Worm (Caenorhabditis elegans) whole organism, L3 larva: ENCODE data around the gene mrpl-41.
"Not testable (repeated sequence)": the region's sequence is repeated elsewhere in the genome, so short reads cannot be mapped to it uniquely, and the experiment has no call there.

ENCODE experiments used
- ceh-9 ChIP-seq: sonication (generic microtip); optimal IDR thresholded peaks from 2 replicates; lab custom pipeline; 2018; ENCODE audit warnings: missing biosample characterization, missing genetic modification characterization
- fkh-10 ChIP-seq: sonication (generic microtip); optimal IDR thresholded peaks from 2 replicates; lab custom pipeline; 2017; ENCODE audit warnings: missing biosample characterization, missing genetic modification reagents, missing genetic modification characterization
- jun-1 ChIP-seq: fragments of 150-350 bp; optimal IDR thresholded peaks from 2 replicates; lab custom pipeline; 2014; ENCODE audit warnings: missing biosample characterization, missing genetic modification reagents, missing genetic modification characterization
- lin-39 ChIP-seq: fragments of 150-350 bp; optimal IDR thresholded peaks from 2 replicates; lab custom pipeline; 2018; ENCODE audit warnings: missing biosample characterization, missing genetic modification reagents, missing genetic modification characterization
- mml-1 ChIP-seq: fragments of 150-350 bp; sonication (generic microtip); optimal IDR thresholded peaks from 3 replicates; lab custom pipeline; 2014; ENCODE audit warnings: missing biosample characterization, missing genetic modification characterization
- nfya-1 ChIP-seq: sonication (generic microtip); optimal IDR thresholded peaks from 2 replicates; lab custom pipeline; 2017; ENCODE audit warnings: missing genetic modification characterization, mild to moderate bottlenecking, missing compliant biosample characterization, antibody characterized with exemption, moderate library complexity; ENCODE audit not compliant: insufficient read depth
- nhr-11 ChIP-seq: fragments of 150-350 bp; optimal IDR thresholded peaks from 2 replicates; lab custom pipeline; 2014; ENCODE audit warnings: missing biosample characterization, missing genetic modification characterization
- nhr-76 ChIP-seq: fragments of 150-350 bp; sonication (generic microtip); optimal IDR thresholded peaks from 5 replicates; lab custom pipeline; 2014; ENCODE audit warnings: missing biosample characterization, missing genetic modification characterization
- nhr-77 ChIP-seq: fragments of 150-350 bp; optimal IDR thresholded peaks from 2 replicates; lab custom pipeline; 2014; ENCODE audit warnings: missing biosample characterization, missing genetic modification characterization
- pha-4 ChIP-seq: fragments of 150-350 bp; optimal IDR thresholded peaks from 2 replicates; lab custom pipeline; 2014; ENCODE audit warnings: missing biosample characterization, missing genetic modification reagents, missing genetic modification characterization
- pqm-1 ChIP-seq: fragments of 150-350 bp; optimal IDR thresholded peaks from 2 replicates; lab custom pipeline; 2017; ENCODE audit warnings: missing biosample characterization, missing genetic modification characterization, inconsistent platforms
- skn-1 ChIP-seq: fragments of 150-350 bp; optimal IDR thresholded peaks from 2 replicates; lab custom pipeline; 2014; ENCODE audit warnings: missing biosample characterization, missing genetic modification characterization
- unc-62 ChIP-seq: fragments of 150-350 bp; sonication (generic microtip); optimal IDR thresholded peaks from 4 replicates; lab custom pipeline; 2014; ENCODE audit warnings: missing biosample characterization, missing genetic modification reagents, missing genetic modification characterization

DNA sequence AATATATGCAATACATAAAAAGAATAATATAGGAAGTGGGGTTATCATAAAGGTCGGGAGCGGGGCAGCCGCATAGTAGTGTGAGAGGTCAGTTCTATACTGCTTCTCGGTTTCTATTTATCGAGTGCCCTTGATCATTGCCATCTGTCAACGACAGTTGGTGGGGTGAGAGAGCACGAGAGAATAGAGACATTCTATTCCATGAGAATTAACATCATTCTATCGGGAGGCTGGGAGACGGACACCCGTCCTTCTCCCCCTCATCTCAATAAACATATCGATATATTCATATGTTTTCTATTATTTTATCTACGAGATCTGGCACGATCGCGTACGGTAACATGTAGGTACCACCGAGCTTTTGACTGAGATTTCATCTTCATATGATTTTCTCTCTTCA is 23.4 kb downstream of the mrpl-41 start, which contains the start of gene mps-2:
- TF ChIP-seq ceh-9 (tag; lab: Kevin White, UChicago); skn-1; fkh-10 (GFP tag; lab: Kevin White, UChicago); pha-4 (tag; lab: Kevin White, UChicago); nhr-76 (tag; lab: Kevin White, UChicago); mml-1 (tag; lab: Kevin White, UChicago); nhr-77 (tag; lab: Kevin White, UChicago); jun-1 (tag; lab: Kevin White, UChicago); unc-62 (GFP tag; lab: Kevin White, UChicago); pqm-1 (tag; lab: Kevin White, UChicago); lin-39; nfya-1 (tag; lab: Kevin White, UChicago); nhr-11 (tag; lab: Kevin White, UChicago): not testable (repeated sequence)
